Worm (Caenorhabditis elegans) whole organism, mixed stage, embryonic: ENCODE results near the gene K09C6.10.
A peak's percentile ranks its signal among the peaks of the same experiment; 100 is the strongest.

Experiments used
- ceh-39 ChIP-seq: fragments of 150-350 bp; optimal IDR thresholded peaks from 2 replicates; lab custom pipeline; 2014; ENCODE audit warnings: missing biosample characterization, missing genetic modification characterization
- ces-1 ChIP-seq: fragments of 150-350 bp; optimal IDR thresholded peaks from 2 replicates; lab custom pipeline; 2014; ENCODE audit warnings: missing biosample characterization, missing genetic modification reagents, missing genetic modification characterization
- cnd-1 ChIP-seq: fragments of 200-800 bp; sonication (Bioruptor generic); optimal IDR thresholded peaks from 2 replicates; lab custom pipeline; 2018; ENCODE audit warnings: mild to moderate bottlenecking, missing genetic modification characterization, missing compliant biosample characterization
- elt-3 ChIP-seq: fragments of 150-350 bp; optimal IDR thresholded peaks from 2 replicates; lab custom pipeline; 2014; ENCODE audit warnings: missing biosample characterization, missing genetic modification characterization
- hlh-1 ChIP-seq: fragments of 150-350 bp; optimal IDR thresholded peaks from 2 replicates; lab custom pipeline; 2014; ENCODE audit warnings: missing biosample characterization, missing genetic modification reagents, missing genetic modification characterization
- lin-13 ChIP-seq: fragments of 150-350 bp; optimal IDR thresholded peaks from 2 replicates; lab custom pipeline; 2014; ENCODE audit warnings: missing biosample characterization, missing genetic modification characterization
- lin-32 ChIP-seq: fragments of 200-800 bp; sonication (Bioruptor generic); optimal IDR thresholded peaks from 2 replicates; lab custom pipeline; 2018; ENCODE audit warnings: mild to moderate bottlenecking, missing genetic modification characterization, missing compliant biosample characterization
- lsy-2 ChIP-seq: fragments of 150-350 bp; optimal IDR thresholded peaks from 2 replicates; lab custom pipeline; 2014; ENCODE audit warnings: missing biosample characterization, missing genetic modification characterization
- nhr-12 ChIP-seq: fragments of 150-350 bp; optimal IDR thresholded peaks from 2 replicates; lab custom pipeline; 2014; ENCODE audit warnings: missing biosample characterization, missing genetic modification characterization
- nhr-28 ChIP-seq: fragments of 150-350 bp; optimal IDR thresholded peaks from 2 replicates; lab custom pipeline; 2014; ENCODE audit warnings: missing biosample characterization, missing genetic modification characterization
- nhr-76 ChIP-seq: sonication (generic microtip); optimal IDR thresholded peaks from 2 replicates; lab custom pipeline; 2017; ENCODE audit warnings: missing biosample characterization, missing genetic modification characterization
- pha-4 ChIP-seq: fragments of 150-350 bp; optimal IDR thresholded peaks from 2 replicates; lab custom pipeline; 2018; ENCODE audit warnings: missing biosample characterization, missing genetic modification reagents, missing genetic modification characterization
- snpc-4 ChIP-seq: fragments of 150-350 bp; optimal IDR thresholded peaks from 2 replicates; lab custom pipeline; 2014; ENCODE audit warnings: missing biosample characterization, missing genetic modification characterization
- unc-62 ChIP-seq: fragments of 150-350 bp; optimal IDR thresholded peaks from 2 replicates; lab custom pipeline; 2014; ENCODE audit warnings: missing biosample characterization, missing genetic modification reagents, missing genetic modification characterization

DNA sequence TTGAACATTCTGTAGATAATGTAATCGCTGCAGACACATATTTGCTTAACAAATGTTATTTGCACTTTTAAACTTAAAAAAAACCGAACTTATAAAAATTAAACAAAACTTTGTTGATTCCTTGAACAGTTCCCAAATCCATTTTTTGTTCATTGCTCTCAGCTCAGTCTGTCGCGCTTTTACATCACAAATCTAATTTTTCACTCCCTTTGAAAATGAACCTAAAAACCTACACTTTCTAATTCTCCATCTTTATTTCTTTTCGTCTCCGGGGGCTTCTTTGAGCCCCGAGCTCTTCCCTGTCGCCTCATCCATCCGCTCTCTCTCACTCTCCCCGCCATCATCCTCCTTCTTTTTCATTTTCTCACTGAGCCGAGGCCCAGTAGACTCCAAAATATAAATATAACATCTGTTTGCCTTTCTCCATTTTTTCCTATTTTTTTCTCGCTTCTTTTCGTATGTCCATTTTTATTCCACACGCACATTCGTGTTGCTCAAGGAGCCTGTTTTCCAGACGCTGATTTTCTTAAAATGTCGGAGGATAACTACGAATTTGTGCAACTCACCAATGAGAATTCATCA, 28.8 kb upstream of the K09C6.10 start, which contains the start of gene R13D11.4:
- TF ChIP-seq snpc-4 (no peak), unc-62 (GFP tag; lab: Kevin White, UChicago) (no peak), lsy-2 (no peak), elt-3 (tag; lab: Kevin White, UChicago) (no peak), lin-13 (tag; lab: Kevin White, UChicago) (no peak), nhr-76 (no peak), nhr-12 (no peak), cnd-1 (tag; lab: Kevin White, UChicago) (no peak), lin-32 (GFP tag; lab: Kevin White, UChicago) (no peak), nhr-28 (no peak), ces-1 (GFP tag; lab: Kevin White, UChicago) (peak; percentile 67), ceh-39 (no peak), hlh-1 (tag; lab: Kevin White, UChicago) (no peak), pha-4 (no peak)
